Fruit fly (Drosophila melanogaster) Kc167 (cell line): Measurements from ENCODE around the gene vers.

Experiments
- Myc ChIP-seq: fragments of >200 bp; optimal IDR thresholded peaks from 2 replicates; lab custom pipeline; 2017; ENCODE audit warnings: missing external identifiers
- Sin3A ChIP-seq: fragments of >200 bp; optimal IDR thresholded peaks from 2 replicates; lab custom pipeline; 2018; ENCODE audit warnings: missing external identifiers
- h ChIP-seq: fragments of >200 bp; optimal IDR thresholded peaks from 3 replicates; lab custom pipeline; 2018; ENCODE audit warnings: missing external identifiers
- insv ChIP-seq: fragments of >200 bp; optimal IDR thresholded peaks from 3 replicates; lab custom pipeline; 2018; ENCODE audit warnings: missing external identifiers
- ttk ChIP-seq: sonication (Bioruptor generic); optimal IDR thresholded peaks from 2 replicates; lab custom pipeline; 2017; ENCODE audit warnings: missing external identifiers

DNA sequence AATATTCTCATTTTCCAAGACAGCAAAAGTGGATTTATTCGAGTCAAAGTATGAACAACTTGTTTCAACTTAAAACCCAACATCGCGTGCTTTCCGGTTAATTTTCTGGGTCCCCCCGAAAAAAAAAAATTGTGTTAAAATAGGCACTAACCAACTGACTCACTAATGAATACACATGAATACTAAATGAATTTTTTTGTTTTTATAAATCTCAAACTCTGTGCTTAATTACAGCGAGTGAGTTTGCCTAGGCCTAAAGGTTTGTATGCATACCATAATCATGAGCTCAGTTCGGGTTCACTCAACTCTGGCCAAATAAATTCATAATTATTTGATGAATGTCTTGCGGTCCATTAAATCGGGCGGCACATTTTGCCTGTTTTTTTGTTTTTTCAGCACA is 8.5 kb upstream of the vers start:
- TF ChIP-seq h (lab: Kevin White, UChicago) (no peak), insv (no peak), ttk (lab: Kevin White, UChicago) (no peak), Myc (lab: Kevin White, UChicago) (no peak), Sin3A (lab: Kevin White, UChicago) (no peak)
